Worm (Caenorhabditis elegans): ENCODE data around the gene daf-1.

The daf-1 gene

DNA sequence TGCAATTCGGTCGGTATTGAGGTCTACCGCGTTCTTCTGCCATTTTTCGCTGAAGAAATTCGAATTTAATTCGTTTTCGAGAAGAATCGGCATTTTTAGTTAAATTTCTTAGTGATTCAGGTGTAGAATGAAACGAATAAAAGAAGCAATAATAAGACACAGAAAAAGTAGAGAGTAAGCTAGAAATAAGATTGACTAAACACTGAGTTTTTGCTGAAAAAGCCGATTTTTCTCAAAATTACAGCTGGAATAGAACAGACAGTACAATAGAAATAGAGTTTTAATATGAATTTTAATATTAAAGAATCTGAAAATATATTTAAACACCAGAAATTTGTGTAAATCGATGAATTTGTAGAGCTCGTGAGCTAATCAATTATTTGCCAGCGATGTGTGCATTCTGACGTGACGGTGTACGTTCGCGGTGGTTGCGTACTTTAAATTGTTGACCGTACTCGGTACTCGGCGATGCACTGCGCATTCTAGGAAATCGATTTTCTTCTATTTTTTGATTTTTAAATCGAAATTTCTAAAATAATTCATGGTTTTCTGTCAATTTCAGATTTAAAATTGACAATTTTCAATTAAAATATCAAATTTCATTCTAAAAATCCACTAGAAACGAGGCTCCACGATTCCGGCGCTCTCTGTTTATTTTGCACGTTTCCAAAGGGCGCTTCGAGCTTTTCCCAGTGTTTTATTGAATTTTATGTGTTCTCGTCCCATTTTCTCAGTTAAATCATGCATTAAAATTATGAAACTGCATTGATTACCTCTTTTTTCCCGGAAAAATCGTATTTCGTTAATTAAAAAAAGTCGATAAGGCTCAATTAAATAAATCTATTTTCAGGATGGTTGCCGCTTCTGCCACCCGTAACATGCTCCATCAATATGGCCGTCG lies 6.1 kb upstream of the daf-1 start, which contains the start of the genes grld-1 and cox-6C (continued):
- TF ChIP-seq unc-86 (tag; optimal IDR thresholded peaks at IDR 0.05) = peak; percentile 75
- TF ChIP-seq sup-37 (GFP tag; optimal IDR thresholded peaks at IDR 0.05) = no peak
- TF ChIP-seq ceh-90 (tag; optimal IDR thresholded peaks at IDR 0.05) = no peak
- TF ChIP-seq nhr-71 (tag; optimal IDR thresholded peaks at IDR 0.05) = peak; percentile 85
- peak; percentile 71 for TF ChIP-seq nhr-20 (tag; optimal IDR thresholded peaks at IDR 0.05)
- TF ChIP-seq C34B4.2 (tag; optimal IDR thresholded peaks at IDR 0.05) = no peak
- TF ChIP-seq lin-39 (tag; optimal IDR thresholded peaks at IDR 0.05) = no peak
- TF ChIP-seq nhr-12 (tag; optimal IDR thresholded peaks at IDR 0.05) = no peak
- no peak for TF ChIP-seq efl-3 (GFP tag; optimal IDR thresholded peaks at IDR 0.05)
- TF ChIP-seq unc-30 (tag; optimal IDR thresholded peaks at IDR 0.05) = no peak
- TF ChIP-seq C04F5.9 (tag; optimal IDR thresholded peaks at IDR 0.05) = no peak
- TF ChIP-seq nhr-237 (tag; optimal IDR thresholded peaks at IDR 0.05) = no peak
- TF ChIP-seq ceh-63 (GFP tag; optimal IDR thresholded peaks at IDR 0.05) = no peak
- no peak for TF ChIP-seq elt-2 (tag; optimal IDR thresholded peaks at IDR 0.05)
- peak; percentile 66 to 71 for TF ChIP-seq lin-35 (GFP tag; optimal IDR thresholded peaks at IDR 0.05)
- peak; percentile 24 to 55 (median 31) for TF ChIP-seq ceh-82 (tag; optimal IDR thresholded peaks at IDR 0.05)
- no peak for TF ChIP-seq ets-5 (GFP tag; IDR thresholded peaks at IDR 0.05)
- no peak for TF ChIP-seq Y116A8C.19 (tag; optimal IDR thresholded peaks at IDR 0.05; ENCODE audit: borderline replicate concordance)
- TF ChIP-seq elt-3 (tag; optimal IDR thresholded peaks at IDR 0.05) = no peak
- TF ChIP-seq zip-4 (GFP tag; optimal IDR thresholded peaks at IDR 0.05) = no peak
- no peak for TF ChIP-seq unc-62 (GFP tag; optimal IDR thresholded peaks at IDR 0.05)
- TF ChIP-seq egl-13 (tag; optimal IDR thresholded peaks at IDR 0.05) = peak; percentile 19
- peak in 1 of 2 experiments; percentile 6 for TF ChIP-seq ztf-11 (tag; optimal IDR thresholded peaks at IDR 0.05)
- peak; percentile 26 for TF ChIP-seq aly-2 (tag; optimal IDR thresholded peaks at IDR 0.05)
- peak; percentile 38 for TF ChIP-seq skn-1 (tag; optimal IDR thresholded peaks at IDR 0.05)
- TF ChIP-seq vab-15 (tag; optimal IDR thresholded peaks at IDR 0.05) = no peak
- TF ChIP-seq fkh-8 (tag; optimal IDR thresholded peaks at IDR 0.05) = peak; percentile 76
- TF ChIP-seq alr-1 (tag; optimal IDR thresholded peaks at IDR 0.05; ENCODE audit: borderline replicate concordance) = no peak
- no peak for TF ChIP-seq pqm-1 (tag; optimal IDR thresholded peaks at IDR 0.05)
- TF ChIP-seq mdl-1 (tag; optimal IDR thresholded peaks at IDR 0.05) = peak in 1 of 2 experiments; percentile 52
- TF ChIP-seq ceh-88 (GFP tag; IDR thresholded peaks at IDR 0.05) = no peak
- peak; percentile 73 for TF ChIP-seq swsn-7 (tag; optimal IDR thresholded peaks at IDR 0.05)
- TF ChIP-seq mab-9 (GFP tag; IDR thresholded peaks at IDR 0.05) = 0 out of 2 replicates have a peak, but pooled peaks have one; percentile 32
- TF ChIP-seq nhr-19 (GFP tag; conservative IDR thresholded peaks at IDR 0.05) = peak; percentile 52
- TF ChIP-seq snpc-4 (tag; optimal IDR thresholded peaks at IDR 0.05) = no peak
- TF ChIP-seq lsy-2 (tag; optimal IDR thresholded peaks at IDR 0.05) = peak; percentile 94 to 98
- TF ChIP-seq ztf-4 (tag; optimal IDR thresholded peaks at IDR 0.05) = no peak
- peak; percentile 64 for TF ChIP-seq dsc-1 (tag; optimal IDR thresholded peaks at IDR 0.05)
- TF ChIP-seq hpl-2 (GFP tag; optimal IDR thresholded peaks at IDR 0.05) = no peak
- no peak for TF ChIP-seq nhr-84 (tag; optimal IDR thresholded peaks at IDR 0.05)
- no peak for TF ChIP-seq hlh-17 (GFP tag; optimal IDR thresholded peaks at IDR 0.05; ENCODE audit: borderline replicate concordance)
- TF ChIP-seq tlp-1 (tag; optimal IDR thresholded peaks at IDR 0.05) = no peak
- TF ChIP-seq ces-1 (GFP tag; optimal IDR thresholded peaks at IDR 0.05) = no peak
- TF ChIP-seq lin-13 (GFP tag; optimal IDR thresholded peaks at IDR 0.05) = peak; percentile 58
- peak; percentile 16 for TF ChIP-seq lin-15B (tag; optimal IDR thresholded peaks at IDR 0.05)

All from whole organism, L1 larva.